Fruit fly (Drosophila melanogaster) whole organism, prepupa: ENCODE results near the gene CG31178.

Experiments
- CG6854 ChIP-seq: fragments of 200-800 bp; sonication (Bioruptor generic); optimal IDR thresholded peaks from 2 replicates; lab custom pipeline; 2017; ENCODE audit warnings: missing biosample characterization, mild to moderate bottlenecking, missing genetic modification characterization
- Sox15 ChIP-seq: fragments of 200-800 bp; sonication (Bioruptor generic); optimal IDR thresholded peaks from 3 replicates; lab custom pipeline; 2016; ENCODE audit warnings: missing biosample characterization, missing genetic modification characterization

DNA sequence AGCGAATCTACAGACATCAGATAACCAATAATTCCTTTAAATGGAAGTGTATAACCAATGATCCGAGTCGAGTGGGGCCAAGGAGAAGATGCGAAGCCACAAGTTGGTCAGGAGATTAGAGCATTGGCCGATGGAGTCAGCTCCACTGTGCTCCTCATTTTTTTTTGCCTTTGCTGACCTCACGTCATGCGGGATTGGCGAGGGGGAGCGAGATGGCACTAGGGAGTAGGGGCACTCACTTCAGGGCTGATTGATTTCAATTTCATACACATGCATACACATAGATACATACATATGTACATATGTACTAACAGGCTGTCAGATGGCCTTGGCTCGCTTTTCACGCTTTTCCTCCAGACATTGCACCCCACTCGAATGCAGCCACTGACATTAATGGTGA, 25.3 kb upstream of the CG31178 start:
- TF ChIP-seq CG6854 = no peak
- no peak for TF ChIP-seq Sox15 (GFP tag; lab: Kevin White, UChicago)
